Worm (Caenorhabditis elegans) whole organism, young adult: Measurements from ENCODE around the gene lec-7.

Source experiments
- B0019.2 ChIP-seq: fragments of 200-800 bp; sonication (Bioruptor generic); conservative IDR thresholded peaks from 2 replicates; pipeline ENCODE4 v1.3.6; 2022; ENCODE audit warnings: missing genetic modification reagents, missing genetic modification characterization, missing compliant biosample characterization
- mcd-1 ChIP-seq: fragments of 200-800 bp; sonication (Bioruptor generic); IDR thresholded peaks from 2 replicates; pipeline ENCODE4 v1.3.6; 2022; ENCODE audit warnings: missing genetic modification reagents, missing genetic modification characterization, missing compliant biosample characterization
- mel-28 ChIP-seq: sonication (generic microtip); optimal IDR thresholded peaks from 2 replicates; lab custom pipeline; 2016; ENCODE audit warnings: borderline replicate concordance, mild to moderate bottlenecking, missing genetic modification characterization, missing compliant biosample characterization
- repo-1 ChIP-seq: sonication (generic microtip); optimal IDR thresholded peaks from 2 replicates; lab custom pipeline; 2017; ENCODE audit warnings: mild to moderate bottlenecking, missing genetic modification characterization, missing compliant biosample characterization
- sptf-2 ChIP-seq: fragments of 200-800 bp; sonication (Bioruptor generic); optimal IDR thresholded peaks from 2 replicates; lab custom pipeline; 2018; ENCODE audit warnings: mild to moderate bottlenecking, missing genetic modification characterization, missing compliant biosample characterization
- unc-130 ChIP-seq: sonication (generic microtip); optimal IDR thresholded peaks from 2 replicates; lab custom pipeline; 2016; ENCODE audit warnings: missing genetic modification reagents, missing genetic modification characterization, missing compliant biosample characterization
- xnd-1 ChIP-seq: sonication (generic microtip); optimal IDR thresholded peaks from 2 replicates; lab custom pipeline; 2016; ENCODE audit warnings: missing genotype, missing genetic modification reagents, missing genetic modification characterization, missing compliant biosample characterization
- ztf-18 ChIP-seq: sonication (generic microtip); optimal IDR thresholded peaks from 2 replicates; lab custom pipeline; 2016; ENCODE audit warnings: missing genotype, mild to moderate bottlenecking, missing genetic modification characterization, missing compliant biosample characterization

- TF ChIP-seq B0019.2 (GFP tag; lab: Robert Waterston, UW) (no peak), unc-130 (GFP tag; lab: Kevin White, UChicago) (no peak), ztf-18 (tag; lab: Kevin White, UChicago) (no peak), mel-28 (tag; lab: Kevin White, UChicago) (no peak), xnd-1 (tag; lab: Kevin White, UChicago) (no peak), repo-1 (tag; lab: Kevin White, UChicago) (no peak), mcd-1 (no peak), sptf-2 (GFP tag; lab: Kevin White, UChicago) (no peak)
These were observed 44.3 kb upstream of the lec-7 start, which contains the start of gene lgc-47 for ce11 chrX:9807377-9808048.
